Fruit fly (Drosophila melanogaster): Measurements from ENCODE around the gene Dbp80.

Gene Dbp80

DNA sequence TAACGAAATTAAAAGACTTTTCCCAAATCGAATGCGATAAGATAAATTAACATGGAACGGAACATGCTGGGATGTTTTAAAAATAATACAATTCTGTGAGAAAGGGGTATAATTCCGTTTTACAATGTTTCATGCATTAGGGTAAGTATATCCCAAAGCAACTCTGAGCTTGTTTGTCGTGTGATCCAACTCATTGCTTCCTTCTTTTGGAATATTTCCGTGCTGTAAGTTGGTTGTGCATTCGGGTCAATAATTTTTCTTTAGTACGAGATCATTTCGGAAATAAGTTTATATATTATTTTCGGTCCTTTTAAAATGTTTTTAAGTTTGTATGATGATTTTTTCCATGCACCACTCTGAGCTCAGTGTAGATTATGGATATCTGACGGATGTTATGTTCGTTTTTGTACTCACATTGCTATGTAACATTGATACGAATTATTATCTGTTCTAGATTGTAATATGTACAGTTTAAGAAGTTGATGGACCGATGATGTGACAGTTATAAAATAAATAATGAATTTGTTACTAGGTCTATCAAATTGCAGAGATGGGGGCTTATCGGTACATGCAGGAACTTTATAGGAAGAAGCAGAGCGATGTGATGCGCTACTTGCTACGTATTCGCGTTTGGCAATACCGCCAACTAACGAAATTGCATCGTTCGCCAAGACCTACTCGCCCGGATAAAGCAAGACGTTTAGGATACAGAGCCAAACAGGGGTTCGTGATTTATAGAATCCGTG, 11.9 kb upstream of the Dbp80 start, which contains the start of gene RpL15 (continued):
- TF ChIP-seq CG14710 (tag; optimal IDR thresholded peaks at IDR 0.05): peak; percentile 28
- TF ChIP-seq eve (GFP tag; optimal IDR thresholded peaks at IDR 0.05): peak in 1 of 2 experiments; percentile 55
- no peak for TF ChIP-seq usp (GFP tag; optimal IDR thresholded peaks at IDR 0.05)
- TF ChIP-seq shn (GFP tag; optimal IDR thresholded peaks at IDR 0.05): peak; percentile 22
- peak; percentile 42 for TF ChIP-seq sug (tag; optimal IDR thresholded peaks at IDR 0.05)
- TF ChIP-seq CG6791 (GFP tag; IDR thresholded peaks at IDR 0.05; ENCODE audit: partially characterized antibody): 0 out of 3 replicates have a peak, but pooled peaks have one; percentile 48
- TF ChIP-seq Aef1 (GFP tag; IDR thresholded peaks at IDR 0.05): peak; percentile 32; the same call in 1 of the 3 replicates
- TF ChIP-seq maf-S (GFP tag; optimal IDR thresholded peaks at IDR 0.05): peak; percentile 1
- peak; percentile 64 for TF ChIP-seq bcd (GFP tag; optimal IDR thresholded peaks at IDR 0.05)
- peak; percentile 20 for TF ChIP-seq B-H2 (GFP tag; optimal IDR thresholded peaks at IDR 0.05)
- TF ChIP-seq CG30431 (GFP tag; optimal IDR thresholded peaks at IDR 0.05): peak; percentile 0
- peak; percentile 9 for TF ChIP-seq gem (tag; optimal IDR thresholded peaks at IDR 0.05)
- TF ChIP-seq CG31441 (GFP tag; IDR thresholded peaks at IDR 0.05): peak; percentile 22; the same call in 1 of the 2 replicates
- no peak for TF ChIP-seq CG30403 (GFP tag; optimal IDR thresholded peaks at IDR 0.05)
- TF ChIP-seq CG9817 (tag; optimal IDR thresholded peaks at IDR 0.05): peak; percentile 46
- TF ChIP-seq Fer2 (tag; optimal IDR thresholded peaks at IDR 0.05): no peak
- peak; percentile 4 for TF ChIP-seq MTF-1 (GFP tag; optimal IDR thresholded peaks at IDR 0.05; ENCODE audit: borderline replicate concordance)
- no peak for TF ChIP-seq CG10147 (GFP tag; optimal IDR thresholded peaks at IDR 0.05)
- TF ChIP-seq trh (GFP tag; optimal IDR thresholded peaks at IDR 0.05): no peak
- peak; percentile 98 for TF ChIP-seq CG17802 (tag; optimal IDR thresholded peaks at IDR 0.05)
- no peak for TF ChIP-seq CG9727 (GFP tag; optimal IDR thresholded peaks at IDR 0.05)
- TF ChIP-seq jigr1 (GFP tag; IDR thresholded peaks at IDR 0.05): no peak
- no peak for TF ChIP-seq nom (GFP tag; optimal IDR thresholded peaks at IDR 0.05)
- TF ChIP-seq CG16815 (GFP tag; optimal IDR thresholded peaks at IDR 0.05): peak; percentile 14
- peak; percentile 9 for TF ChIP-seq CG1233 (GFP tag; optimal IDR thresholded peaks at IDR 0.05)
- peak; percentile 61 for TF ChIP-seq phol (tag; optimal IDR thresholded peaks at IDR 0.05)
- TF ChIP-seq Dip3 (GFP tag; optimal IDR thresholded peaks at IDR 0.05): peak; percentile 2
- peak; percentile 98 for TF ChIP-seq CG7357 (GFP tag; IDR thresholded peaks at IDR 0.05)
- TF ChIP-seq CG4282 (GFP tag; optimal IDR thresholded peaks at IDR 0.05): no peak
- peak; percentile 52 for TF ChIP-seq CG33213 (GFP tag; optimal IDR thresholded peaks at IDR 0.05)
- TF ChIP-seq CG7839 (tag; optimal IDR thresholded peaks at IDR 0.05): peak; percentile 47
- peak; percentile 28 for TF ChIP-seq Meics (GFP tag; optimal IDR thresholded peaks at IDR 0.05)
- TF ChIP-seq zfh1 (GFP tag; IDR thresholded peaks at IDR 0.05): no peak
- TF ChIP-seq fu2 (GFP tag; optimal IDR thresholded peaks at IDR 0.05): no peak
- TF ChIP-seq CG17568 (GFP tag; optimal IDR thresholded peaks at IDR 0.05): peak; percentile 63
- peak; percentile 32 for TF ChIP-seq CG17829 (tag; optimal IDR thresholded peaks at IDR 0.05)
- TF ChIP-seq CG7928 (GFP tag; optimal IDR thresholded peaks at IDR 0.05): no peak
- peak; percentile 8 for TF ChIP-seq CG18764 (GFP tag; optimal IDR thresholded peaks at IDR 0.05)
- TF ChIP-seq CG15269 (tag; optimal IDR thresholded peaks at IDR 0.05): peak; percentile 10
- peak; percentile 3 for TF ChIP-seq CG2712 (tag; optimal IDR thresholded peaks at IDR 0.05)
- TF ChIP-seq bab2 (GFP tag; optimal IDR thresholded peaks at IDR 0.05): no peak
- peak in 1 of 2 experiments; percentile 23 for TF ChIP-seq tll (GFP tag; optimal IDR thresholded peaks at IDR 0.05)
- TF ChIP-seq CG30020 (tag; optimal IDR thresholded peaks at IDR 0.05): peak; percentile 99
- TF ChIP-seq NC2β (GFP tag; optimal IDR thresholded peaks at IDR 0.05): peak; percentile 70
- peak; percentile 43 for TF ChIP-seq Usf (GFP tag; optimal IDR thresholded peaks at IDR 0.05)
- peak; percentile 10 to 37 for TF ChIP-seq Dfd (GFP tag; optimal IDR thresholded peaks at IDR 0.05)
- peak; percentile 10 for TF ChIP-seq CG10267 (tag; optimal IDR thresholded peaks at IDR 0.05)
- TF ChIP-seq al (GFP tag; IDR thresholded peaks at IDR 0.05): peak; percentile 27; the same call in 1 of the 2 replicates
- peak; percentile 64 for TF ChIP-seq CG17385 (GFP tag; optimal IDR thresholded peaks at IDR 0.05)
